Fruit fly (Drosophila melanogaster) Kc167 (cell line): ENCODE data around the gene CG3726.

ENCODE experiments used
- Myc ChIP-seq: fragments of >200 bp; optimal IDR thresholded peaks from 2 replicates; lab custom pipeline; 2017; ENCODE audit warnings: missing external identifiers
- Sin3A ChIP-seq: fragments of >200 bp; optimal IDR thresholded peaks from 2 replicates; lab custom pipeline; 2018; ENCODE audit warnings: missing external identifiers
- psq ChIP-seq: fragments of >200 bp; optimal IDR thresholded peaks from 2 replicates; lab custom pipeline; 2017; ENCODE audit warnings: missing external identifiers
- ttk ChIP-seq: sonication (Bioruptor generic); optimal IDR thresholded peaks from 2 replicates; lab custom pipeline; 2017; ENCODE audit warnings: missing external identifiers

dm6 chrX:5873164-5873563 is 43.7 kb upstream of the CG3726 start, which contains the start of gene GAA1:
- TF ChIP-seq psq (lab: Kevin White, UChicago) (no peak), Sin3A (lab: Kevin White, UChicago) (no peak), Myc (no peak), ttk (lab: Kevin White, UChicago) (no peak)
